Worm (Caenorhabditis elegans): Measurements from ENCODE around the gene F15D4.4.

ce11 chrII:13230489-13231196 lies 12.3 kb downstream of the F15D4.4 start:
- TF ChIP-seq ZK185.1 (tag; optimal IDR thresholded peaks at IDR 0.05; ENCODE audit: poor library complexity, severe bottlenecking) = no peak
- TF ChIP-seq Y79H2A.3 (GFP tag; conservative IDR thresholded peaks at IDR 0.05) = no peak
- no peak for TF ChIP-seq lag-1 (GFP tag; IDR thresholded peaks at IDR 0.05)
- no peak for TF ChIP-seq ztf-6 (GFP tag; IDR thresholded peaks at IDR 0.05)
- no peak for TF ChIP-seq akir-1 (GFP tag; optimal IDR thresholded peaks at IDR 0.05)
- no peak for TF ChIP-seq hsf-1 (GFP tag; IDR thresholded peaks at IDR 0.05)
- no peak for TF ChIP-seq C17E4.6 (GFP tag; IDR thresholded peaks at IDR 0.05)
- no peak for TF ChIP-seq Y67H2A.10 (GFP tag; conservative IDR thresholded peaks at IDR 0.05)
